Worm (Caenorhabditis elegans) whole organism, late embryonic: ENCODE measurements around the gene math-19.

ENCODE experiments used
- K09A11.1 ChIP-seq: sonication (generic microtip); optimal IDR thresholded peaks from 2 replicates; lab custom pipeline; 2017; ENCODE audit warnings: antibody characterized with exemption, mild to moderate bottlenecking, missing genetic modification characterization, missing compliant biosample characterization; ENCODE audit not compliant: insufficient read depth
- ceh-2 ChIP-seq: sonication (generic microtip); optimal IDR thresholded peaks from 2 replicates; lab custom pipeline; 2016; ENCODE audit warnings: missing genotype, missing genetic modification characterization, missing compliant biosample characterization
- eyg-1 ChIP-seq: sonication (generic microtip); optimal IDR thresholded peaks from 2 replicates; lab custom pipeline; 2016; ENCODE audit warnings: missing genotype, missing genetic modification characterization, missing compliant biosample characterization
- nhr-11 ChIP-seq: fragments of 150-350 bp; optimal IDR thresholded peaks from 2 replicates; lab custom pipeline; 2014; ENCODE audit warnings: missing biosample characterization, missing genetic modification characterization
- pha-4 ChIP-seq: fragments of 150-350 bp; optimal IDR thresholded peaks from 2 replicates; lab custom pipeline; 2018; ENCODE audit warnings: missing biosample characterization, missing genetic modification reagents, missing genetic modification characterization
- ttx-3 ChIP-seq: sonication (generic microtip); optimal IDR thresholded peaks from 2 replicates; lab custom pipeline; 2016; ENCODE audit warnings: missing genetic modification reagents, missing genetic modification characterization, missing compliant biosample characterization

DNA sequence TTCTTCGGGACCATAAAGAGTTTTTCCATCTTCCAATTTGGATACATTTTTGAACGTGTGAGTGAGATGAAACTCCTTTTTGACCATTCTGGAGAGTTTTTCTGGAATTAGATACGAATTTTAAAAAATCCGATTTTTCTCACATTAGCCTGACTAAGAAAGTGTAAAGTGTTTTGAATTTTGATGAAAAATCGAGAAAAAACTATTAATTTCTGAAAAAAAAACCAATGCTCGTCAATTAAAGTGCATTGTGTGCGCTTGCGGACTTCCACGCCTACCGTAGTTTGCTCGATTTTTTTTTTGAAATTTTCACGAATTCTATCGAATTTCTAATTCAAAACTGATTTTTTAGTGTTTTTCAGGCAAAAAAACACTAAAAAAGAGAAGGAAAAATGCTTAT lies 30.1 kb downstream of the math-19 start, which contains the start of gene bath-1:
- no peak for TF ChIP-seq K09A11.1 (tag; lab: Kevin White, UChicago)
- no peak for TF ChIP-seq nhr-11
- no peak for TF ChIP-seq pha-4 (tag; lab: Kevin White, UChicago)
- no peak for TF ChIP-seq ceh-2 (tag; lab: Kevin White, UChicago)
- no peak for TF ChIP-seq ttx-3 (tag; lab: Kevin White, UChicago)
- no peak for TF ChIP-seq eyg-1 (tag; lab: Kevin White, UChicago)
